Fruit fly (Drosophila melanogaster): ENCODE results near the gene CG12081.

CG12081 gene

DNA sequence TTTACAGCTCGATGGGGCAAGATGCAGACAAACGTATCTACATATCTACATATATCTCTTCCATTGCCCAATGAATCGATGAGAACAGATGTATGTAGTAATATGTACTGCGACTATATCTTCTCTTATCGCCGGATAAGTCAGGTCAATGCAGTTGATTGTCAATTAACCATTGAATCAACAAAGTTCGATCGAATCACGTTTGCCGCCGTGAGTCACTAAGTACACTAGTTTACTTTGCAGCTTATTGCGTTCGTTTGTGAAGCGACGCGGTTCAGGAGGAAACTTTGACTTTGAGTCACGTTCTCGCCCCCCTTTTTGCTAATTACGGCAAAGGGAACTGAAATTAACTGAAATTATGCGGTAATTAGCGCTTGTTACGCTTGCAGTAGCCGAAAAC, 7.8 kb upstream of the CG12081 start:
- TF ChIP-seq spab (GFP tag; optimal IDR thresholded peaks at IDR 0.05) (peak; percentile 14), CG16779 (tag; optimal IDR thresholded peaks at IDR 0.05) (no peak), Sox15 (GFP tag; optimal IDR thresholded peaks at IDR 0.05) (no peak), CG9139 (GFP tag; optimal IDR thresholded peaks at IDR 0.05) (peak; percentile 15), fd59A (GFP tag; optimal IDR thresholded peaks at IDR 0.05) (no peak), pdm3 (GFP tag; optimal IDR thresholded peaks at IDR 0.05) (no peak), CG11902 (GFP tag; optimal IDR thresholded peaks at IDR 0.05) (no peak), CG3919 (GFP tag; optimal IDR thresholded peaks at IDR 0.05) (no peak), topi (GFP tag; optimal IDR thresholded peaks at IDR 0.05) (no peak), CG10669 (GFP tag; optimal IDR thresholded peaks at IDR 0.05) (peak; percentile 35), fkh (GFP tag; optimal IDR thresholded peaks at IDR 0.05) (no peak), CG34406 (GFP tag; optimal IDR thresholded peaks at IDR 0.05) (no peak), CG3032 (tag; optimal IDR thresholded peaks at IDR 0.05) (no peak), Ets96B (tag; optimal IDR thresholded peaks at IDR 0.05) (no peak), Hr4 (GFP tag; optimal IDR thresholded peaks at IDR 0.05) (no peak), cyc (GFP tag; optimal IDR thresholded peaks at IDR 0.05) (no peak), Hr39 (GFP tag; optimal IDR thresholded peaks at IDR 0.05) (no peak), CG6276 (GFP tag; optimal IDR thresholded peaks at IDR 0.05) (no peak), Smox (GFP tag; optimal IDR thresholded peaks at IDR 0.05) (no peak), CG15336 (GFP tag; IDR thresholded peaks at IDR 0.05) (no peak), ss (GFP tag; optimal IDR thresholded peaks at IDR 0.05) (peak; percentile 26 to 55), svp (GFP tag) (no peak), Lpt (GFP tag; optimal IDR thresholded peaks at IDR 0.05) (no peak), CG8632 (GFP tag; optimal IDR thresholded peaks at IDR 0.05) (no peak), lz (GFP tag; optimal IDR thresholded peaks at IDR 0.05) (no peak), Gug (GFP tag; IDR thresholded peaks at IDR 0.05) (no peak), Sox14 (GFP tag; optimal IDR thresholded peaks at IDR 0.05) (no peak), CG11762 (GFP tag; optimal IDR thresholded peaks at IDR 0.05; ENCODE audit: insufficient read depth) (no peak), CG8319 (GFP tag; optimal IDR thresholded peaks at IDR 0.05) (no peak), CG6792 (GFP tag; optimal IDR thresholded peaks at IDR 0.05) (no peak), CG6163 (GFP tag; IDR thresholded peaks at IDR 0.05) (no peak), CG8119 (GFP tag; IDR thresholded peaks at IDR 0.05) (0 out of 3 replicates have a peak, but pooled peaks have one; percentile 13), salr (GFP tag; optimal IDR thresholded peaks at IDR 0.05) (peak in 1 of 2 experiments; percentile 7), achi (GFP tag; optimal IDR thresholded peaks at IDR 0.05) (no peak), Eip78C (GFP tag) (peak; percentile 63), dac (GFP tag; optimal IDR thresholded peaks at IDR 0.05) (no peak), CG6808 (GFP tag; optimal IDR thresholded peaks at IDR 0.05) (peak; percentile 25), fd85E (GFP tag; optimal IDR thresholded peaks at IDR 0.05) (no peak), Eip75B (GFP tag; optimal IDR thresholded peaks at IDR 0.05) (no peak), OdsH (GFP tag; optimal IDR thresholded peaks at IDR 0.05) (no peak)

DNA sequence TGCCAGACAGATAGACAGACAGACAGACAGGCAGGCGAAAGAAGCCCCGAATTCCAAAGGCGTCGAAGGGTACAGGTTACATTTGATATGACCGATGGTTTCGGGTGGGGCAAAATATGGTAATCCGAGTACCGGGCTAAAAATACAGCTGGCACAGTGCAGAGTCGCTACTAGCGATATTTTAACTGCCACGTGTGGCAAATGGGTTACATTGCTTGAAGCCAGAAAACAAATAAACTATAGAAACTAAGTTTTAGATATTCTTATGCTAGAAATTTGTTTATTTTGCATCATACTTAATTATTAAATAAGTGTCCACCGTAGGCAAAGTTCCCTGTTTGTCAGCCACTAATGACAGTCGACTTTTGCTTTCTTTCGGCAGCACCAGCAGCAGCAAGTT, 5.5 kb upstream of the CG12081 start:
- TF ChIP-seq Sox14 (GFP tag; optimal IDR thresholded peaks at IDR 0.05): no peak
- TF ChIP-seq CG8319 (GFP tag; optimal IDR thresholded peaks at IDR 0.05): no peak
- no peak for TF ChIP-seq CG3919 (GFP tag; optimal IDR thresholded peaks at IDR 0.05)
- no peak for TF ChIP-seq Gug (GFP tag; IDR thresholded peaks at IDR 0.05)
- peak; percentile 43 for TF ChIP-seq Eip78C (GFP tag)
- TF ChIP-seq CG3032 (tag; optimal IDR thresholded peaks at IDR 0.05): no peak
- TF ChIP-seq net (GFP tag; optimal IDR thresholded peaks at IDR 0.05): no peak
- TF ChIP-seq achi (GFP tag; optimal IDR thresholded peaks at IDR 0.05): no peak
- no peak for TF ChIP-seq ss (GFP tag; optimal IDR thresholded peaks at IDR 0.05)

All from whole organism, prepupa.